In the genomic region with DNA sequence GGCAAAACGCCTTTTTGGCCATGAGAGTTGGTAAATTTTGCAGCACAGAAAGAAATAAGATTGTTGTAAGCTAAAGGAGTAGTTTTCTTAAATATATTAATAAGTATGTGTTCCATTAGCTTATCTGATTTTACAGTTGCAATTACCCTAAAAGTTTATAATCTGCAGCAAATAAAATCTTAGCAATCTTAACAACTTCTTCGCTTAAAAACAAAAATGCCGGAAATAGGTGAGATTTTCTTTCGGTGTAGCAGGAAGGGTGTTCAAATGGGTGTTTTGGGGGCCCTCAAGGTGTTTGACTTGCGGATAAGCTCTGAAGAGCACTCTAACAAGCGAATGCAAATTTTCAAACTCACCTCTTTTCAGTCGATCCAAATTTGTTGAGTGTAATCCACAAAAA, we compare ENCODE assay signal across 4 fruit fly cellular contexts.
TF ChIP-seq lines count a peak whose summit lies in the region.

No protein-coding gene starts in this region.

- TF ChIP-seq CTCF in whole organism, embryonic (GFP tag; optimal IDR thresholded peaks at IDR 0.05; lab: Kevin White, UChicago): no peak

TF ChIP-seq in whole organism, embryonic, 481 proteins besides CTCF, POLR2A, EP300 and RAD21:
- TF ChIP-seq Ets65A (GFP tag; lab: Kevin White, UChicago) (peak; percentile 26), CG15011 (GFP tag; optimal IDR thresholded peaks at IDR 0.05; lab: Kevin White, UChicago) (no peak), stc (GFP tag; IDR thresholded peaks at IDR 0.05; lab: Robert Waterston, UW) (no peak), hbn (GFP tag; IDR thresholded peaks at IDR 0.05; lab: Robert Waterston, UW; ENCODE audit: partially characterized antibody) (no peak), CG9797 (GFP tag; optimal IDR thresholded peaks at IDR 0.05; lab: Kevin White, UChicago) (no peak), Sox102F (GFP tag; optimal IDR thresholded peaks at IDR 0.05; lab: Kevin White, UChicago) (peak; percentile 3)

TF ChIP-seq in whole organism, prepupa, 60 proteins besides CTCF, POLR2A, EP300 and RAD21 (continues in another document):
- TF ChIP-seq CG9139 (GFP tag; optimal IDR thresholded peaks at IDR 0.05; lab: Kevin White, UChicago) (no peak), OdsH (GFP tag; optimal IDR thresholded peaks at IDR 0.05; lab: Kevin White, UChicago) (no peak), Sox14 (GFP tag; optimal IDR thresholded peaks at IDR 0.05; lab: Kevin White, UChicago) (no peak), CG11762 (GFP tag; optimal IDR thresholded peaks at IDR 0.05; lab: Kevin White, UChicago; ENCODE audit: insufficient read depth) (no peak), Ets96B (tag; optimal IDR thresholded peaks at IDR 0.05; lab: Kevin White, UChicago) (no peak), Eip75B (GFP tag; optimal IDR thresholded peaks at IDR 0.05; lab: Kevin White, UChicago) (no peak), CG10631 (GFP tag; optimal IDR thresholded peaks at IDR 0.05; lab: Kevin White, UChicago) (peak; percentile 10), Met (GFP tag; optimal IDR thresholded peaks at IDR 0.05; lab: Kevin White, UChicago) (no peak), CG6276 (GFP tag; optimal IDR thresholded peaks at IDR 0.05; lab: Kevin White, UChicago) (no peak), fkh (GFP tag; optimal IDR thresholded peaks at IDR 0.05; lab: Kevin White, UChicago) (no peak), dac (GFP tag; optimal IDR thresholded peaks at IDR 0.05; lab: Kevin White, UChicago) (no peak), svp (GFP tag; lab: Kevin White, UChicago) (no peak), CG16779 (tag; optimal IDR thresholded peaks at IDR 0.05; lab: Kevin White, UChicago) (no peak), Eip93F (GFP tag; optimal IDR thresholded peaks at IDR 0.05; lab: Kevin White, UChicago) (no peak), CG6792 (GFP tag; optimal IDR thresholded peaks at IDR 0.05; lab: Kevin White, UChicago) (no peak), dsx (GFP tag; optimal IDR thresholded peaks at IDR 0.05; lab: Kevin White, UChicago; ENCODE audit: poor library complexity, severe bottlenecking) (no peak), CG10669 (GFP tag; optimal IDR thresholded peaks at IDR 0.05; lab: Kevin White, UChicago) (no peak), CG1621 (tag; optimal IDR thresholded peaks at IDR 0.05; lab: Kevin White, UChicago) (no peak), Sox15 (GFP tag; optimal IDR thresholded peaks at IDR 0.05; lab: Kevin White, UChicago) (no peak), Hr38 (GFP tag; optimal IDR thresholded peaks at IDR 0.05; lab: Kevin White, UChicago) (no peak), CG7368 (GFP tag; optimal IDR thresholded peaks at IDR 0.05; lab: Kevin White, UChicago) (no peak), CG6854 (GFP tag; optimal IDR thresholded peaks at IDR 0.05; lab: Kevin White, UChicago) (no peak), achi (GFP tag; optimal IDR thresholded peaks at IDR 0.05; lab: Kevin White, UChicago) (no peak), CG32006 (GFP tag; optimal IDR thresholded peaks at IDR 0.05; lab: Kevin White, UChicago) (peak; percentile 74), Ets21C (GFP tag; optimal IDR thresholded peaks at IDR 0.05; lab: Kevin White, UChicago) (no peak), Sox102F (GFP tag; optimal IDR thresholded peaks at IDR 0.05; lab: Kevin White, UChicago) (no peak), salr (GFP tag; optimal IDR thresholded peaks at IDR 0.05; lab: Kevin White, UChicago) (no peak), eg (GFP tag; IDR thresholded peaks at IDR 0.05; lab: Robert Waterston, UW) (no peak)

TF ChIP-seq in whole organism, pupa, 21 proteins besides CTCF, POLR2A, EP300 and RAD21:
- TF ChIP-seq CG8301 (tag; optimal IDR thresholded peaks at IDR 0.05; lab: Kevin White, UChicago) (peak; percentile 19), Ets98B (GFP tag; IDR thresholded peaks at IDR 0.05; lab: Robert Waterston, UW) (no peak), CG32121 (GFP tag; IDR thresholded peaks at IDR 0.05; lab: Robert Waterston, UW) (no peak), fd96Ca (GFP tag; IDR thresholded peaks at IDR 0.05; lab: Robert Waterston, UW) (no peak), CG15710 (tag; optimal IDR thresholded peaks at IDR 0.05; lab: Kevin White, UChicago) (no peak), Pif1A (GFP tag; optimal IDR thresholded peaks at IDR 0.05; lab: Kevin White, UChicago) (no peak)

TF ChIP-seq in whole organism, wandering third instar larva, 38 proteins besides CTCF, POLR2A, EP300 and RAD21:
- TF ChIP-seq pan (optimal IDR thresholded peaks at IDR 0.05; lab: Kevin White, UChicago): no peak
- no peak for TF ChIP-seq Hr78 (GFP tag; optimal IDR thresholded peaks at IDR 0.05; lab: Kevin White, UChicago)
- no peak for TF ChIP-seq h (GFP tag; optimal IDR thresholded peaks at IDR 0.05; lab: Kevin White, UChicago)
- TF ChIP-seq CG9705 (GFP tag; optimal IDR thresholded peaks at IDR 0.05; lab: Kevin White, UChicago): no peak
- TF ChIP-seq HLH106 (tag; optimal IDR thresholded peaks at IDR 0.05; lab: Kevin White, UChicago): peak; percentile 23
